Fruit fly (Drosophila melanogaster) whole organism, embryonic: Measurements from ENCODE around the gene lectin-37Da.

ENCODE experiments used
- Aef1 ChIP-seq: fragments of 200-800 bp; sonication (Bioruptor generic); IDR thresholded peaks from 3 replicates; pipeline ENCODE4 v1.3.6; 2022; ENCODE audit warnings: missing biosample characterization, missing genetic modification characterization
- Antp ChIP-seq: fragments of 200-800 bp; sonication (Bioruptor generic); optimal IDR thresholded peaks from 3 replicates; lab custom pipeline; 2016; ENCODE audit warnings: missing biosample characterization, missing genetic modification characterization
- B-H2 ChIP-seq: fragments of 200-800 bp; sonication (Bioruptor generic); optimal IDR thresholded peaks from 2 replicates; lab custom pipeline; 2018; ENCODE audit warnings: missing biosample characterization, mild to moderate bottlenecking, missing genetic modification characterization
- CG10462 ChIP-seq: fragments of 200-800 bp; sonication (Bioruptor generic); optimal IDR thresholded peaks from 2 replicates; lab custom pipeline; 2016; ENCODE audit warnings: missing biosample characterization, missing genetic modification characterization
- CG11247 ChIP-seq: fragments of 200-800 bp; sonication (Bioruptor generic); IDR thresholded peaks from 2 replicates; pipeline ENCODE4 v1.3.6; 2022; ENCODE audit warnings: missing biosample characterization, missing genetic modification characterization
- CG11456 ChIP-seq: fragments of 200-800 bp; sonication (Bioruptor generic); IDR thresholded peaks from 3 replicates; pipeline ENCODE4 v1.3.6; 2022; ENCODE audit warnings: missing biosample characterization, missing genetic modification characterization
- CG12155 ChIP-seq: fragments of 200-800 bp; sonication (Bioruptor generic); optimal IDR thresholded peaks from 3 replicates; lab custom pipeline; 2016; ENCODE audit warnings: missing biosample characterization, missing genetic modification characterization
- CG12744 ChIP-seq: fragments of 200-800 bp; sonication (Bioruptor generic); optimal IDR thresholded peaks from 2 replicates; lab custom pipeline; 2016; ENCODE audit warnings: missing biosample characterization, missing genetic modification characterization
- CG13287 ChIP-seq: fragments of 200-800 bp; sonication (Bioruptor generic); IDR thresholded peaks from 2 replicates; pipeline ENCODE4 v1.3.6; 2022; ENCODE audit warnings: missing biosample characterization, missing genetic modification characterization; ENCODE audit not compliant: partially characterized antibody
- CG15073 ChIP-seq: fragments of 200-800 bp; sonication (Bioruptor generic); optimal IDR thresholded peaks from 2 replicates; lab custom pipeline; 2016; ENCODE audit warnings: missing biosample characterization, missing genetic modification characterization
- CG17359 ChIP-seq: fragments of 200-800 bp; sonication (Bioruptor generic); optimal IDR thresholded peaks from 3 replicates; lab custom pipeline; 2018; ENCODE audit warnings: missing biosample characterization, mild to moderate bottlenecking, missing genetic modification characterization, moderate library complexity
- CG18011 ChIP-seq: fragments of 200-800 bp; sonication (Bioruptor generic); optimal IDR thresholded peaks from 2 replicates; lab custom pipeline; 2017; ENCODE audit warnings: missing biosample characterization, missing genetic modification characterization, mild to moderate bottlenecking, moderate library complexity, missing genotype
- CG18599 ChIP-seq: fragments of 200-800 bp; sonication (Bioruptor generic); optimal IDR thresholded peaks from 3 replicates; lab custom pipeline; 2017; ENCODE audit warnings: missing biosample characterization, missing genetic modification characterization, mild to moderate bottlenecking, moderate library complexity, missing genetic modification reagents
- CG2889 ChIP-seq: fragments of 200-800 bp; sonication (Bioruptor generic); IDR thresholded peaks from 3 replicates; pipeline ENCODE4 v1.3.6; 2022; ENCODE audit warnings: missing biosample characterization, missing genetic modification characterization
- CG33213 ChIP-seq: fragments of 200-800 bp; sonication (Bioruptor generic); optimal IDR thresholded peaks from 3 replicates; lab custom pipeline; 2016; ENCODE audit warnings: missing biosample characterization, missing genetic modification characterization
- CG4707 ChIP-seq: fragments of 200-800 bp; sonication (Bioruptor generic); optimal IDR thresholded peaks from 2 replicates; lab custom pipeline; 2018; ENCODE audit warnings: missing biosample characterization, mild to moderate bottlenecking, missing genetic modification characterization, moderate library complexity
- CG4854 ChIP-seq: fragments of 200-800 bp; sonication (Bioruptor generic); optimal IDR thresholded peaks from 2 replicates; lab custom pipeline; 2016; ENCODE audit warnings: missing biosample characterization, missing genetic modification characterization, inconsistent platforms
- CG7745 ChIP-seq: fragments of 200-800 bp; sonication (Bioruptor generic); optimal IDR thresholded peaks from 2 replicates; lab custom pipeline; 2018; ENCODE audit warnings: missing biosample characterization, mild to moderate bottlenecking, missing genetic modification characterization, moderate library complexity
- CG7928 ChIP-seq: fragments of 200-800 bp; sonication (Bioruptor generic); optimal IDR thresholded peaks from 2 replicates; lab custom pipeline; 2017; ENCODE audit warnings: missing biosample characterization, mild to moderate bottlenecking, missing genetic modification characterization
- CG8290 ChIP-seq, 3 experiments: fragments of 200-800 bp; sonication (Bioruptor generic); optimal IDR thresholded peaks; 2 replicates each; lab custom pipeline; 2016 to 2019; ENCODE audit warnings: missing biosample characterization in 3 of 3, missing genetic modification characterization in 3 of 3, mild to moderate bottlenecking in 2 of 3, moderate library complexity in 1 of 3
- CG9215 ChIP-seq: fragments of 200-800 bp; sonication (Bioruptor generic); IDR thresholded peaks from 2 replicates; pipeline ENCODE4 v1.3.6; 2022; ENCODE audit warnings: missing biosample characterization, missing genetic modification characterization
- CHES-1-like ChIP-seq: fragments of 200-800 bp; sonication (Bioruptor generic); optimal IDR thresholded peaks from 2 replicates; lab custom pipeline; 2016; ENCODE audit warnings: missing biosample characterization, missing genetic modification characterization
- Dll ChIP-seq: fragments of 200-800 bp; sonication (Bioruptor generic); IDR thresholded peaks from 4 replicates; pipeline ENCODE4 v1.3.6; 2022; ENCODE audit warnings: missing biosample characterization, missing genetic modification characterization; ENCODE audit not compliant: partially characterized antibody
- Dp ChIP-seq: fragments of 200-800 bp; sonication (Bioruptor generic); optimal IDR thresholded peaks from 2 replicates; lab custom pipeline; 2018; ENCODE audit warnings: missing biosample characterization, mild to moderate bottlenecking, missing genetic modification characterization, moderate library complexity
- Drgx ChIP-seq: fragments of 200-800 bp; sonication (Bioruptor generic); IDR thresholded peaks from 2 replicates; pipeline ENCODE4 v1.3.6; 2022; ENCODE audit warnings: missing biosample characterization, missing genetic modification characterization
- Elba2 ChIP-seq: fragments of 200-800 bp; sonication (Bioruptor generic); optimal IDR thresholded peaks from 3 replicates; lab custom pipeline; 2016; ENCODE audit warnings: missing biosample characterization, missing genetic modification characterization
- H15 ChIP-seq: fragments of 200-800 bp; sonication (Bioruptor generic); IDR thresholded peaks from 3 replicates; pipeline ENCODE4 v1.3.6; 2022; ENCODE audit warnings: missing biosample characterization, missing genetic modification characterization
- Hmx ChIP-seq: fragments of 200-800 bp; sonication (Bioruptor generic); optimal IDR thresholded peaks from 2 replicates; lab custom pipeline; 2016; ENCODE audit warnings: missing biosample characterization, missing genetic modification characterization
- MESR4 ChIP-seq: fragments of 200-800 bp; sonication (Bioruptor generic); optimal IDR thresholded peaks from 2 replicates; lab custom pipeline; 2018; ENCODE audit warnings: missing biosample characterization, mild to moderate bottlenecking, missing genetic modification characterization, moderate library complexity
- MTF-1 ChIP-seq: fragments of 200-800 bp; sonication (Bioruptor generic); optimal IDR thresholded peaks from 2 replicates; lab custom pipeline; 2018; ENCODE audit warnings: missing biosample characterization, mild to moderate bottlenecking, missing genetic modification characterization, borderline replicate concordance
- Mes4 ChIP-seq: fragments of 200-800 bp; sonication (Bioruptor generic); optimal IDR thresholded peaks from 2 replicates; lab custom pipeline; 2016; ENCODE audit warnings: missing biosample characterization, missing genetic modification characterization
- Oli ChIP-seq: fragments of 200-800 bp; sonication (Bioruptor generic); optimal IDR thresholded peaks from 2 replicates; lab custom pipeline; 2018; ENCODE audit warnings: missing biosample characterization, mild to moderate bottlenecking, missing genetic modification characterization, moderate library complexity
- Ptx1 ChIP-seq: fragments of 200-800 bp; sonication (Bioruptor generic); IDR thresholded peaks from 2 replicates; pipeline ENCODE4 v1.3.6; 2022; ENCODE audit warnings: missing biosample characterization, missing genetic modification characterization
- ap ChIP-seq: fragments of 200-800 bp; sonication (Bioruptor generic); IDR thresholded peaks from 2 replicates; pipeline ENCODE4 v1.3.6; 2022; ENCODE audit warnings: missing biosample characterization, missing genetic modification characterization
- bigmax ChIP-seq: fragments of 200-800 bp; sonication (Bioruptor generic); optimal IDR thresholded peaks from 2 replicates; lab custom pipeline; 2018; ENCODE audit warnings: missing biosample characterization, mild to moderate bottlenecking, missing genetic modification characterization
- chif ChIP-seq, 2 experiments: fragments of 200-800 bp; sonication (Bioruptor generic); optimal IDR thresholded peaks; 3 replicates each; lab custom pipeline; 2016; ENCODE audit warnings: missing biosample characterization in 2 of 2, missing genetic modification characterization in 2 of 2
- chm ChIP-seq: fragments of 200-800 bp; sonication (Bioruptor generic); IDR thresholded peaks from 2 replicates; pipeline ENCODE4 v1.3.6; 2022; ENCODE audit warnings: missing biosample characterization, missing genetic modification characterization
- danr ChIP-seq: fragments of 200-800 bp; sonication (Bioruptor generic); IDR thresholded peaks from 2 replicates; pipeline ENCODE4 v1.3.6; 2022; ENCODE audit warnings: missing biosample characterization, missing genetic modification characterization
- fru ChIP-seq: fragments of >200 bp; optimal IDR thresholded peaks from 2 replicates; lab custom pipeline; 2017
- fu2 ChIP-seq: fragments of 200-800 bp; sonication (Bioruptor generic); optimal IDR thresholded peaks from 2 replicates; lab custom pipeline; 2016; ENCODE audit warnings: missing biosample characterization, missing genetic modification characterization
- h ChIP-seq: fragments of >200 bp; optimal IDR thresholded peaks from 2 replicates; lab custom pipeline; 2017
- ham ChIP-seq: fragments of 200-800 bp; sonication (Bioruptor generic); IDR thresholded peaks from 2 replicates; pipeline ENCODE4 v1.3.6; 2022; ENCODE audit warnings: missing biosample characterization, missing genetic modification characterization
- knrl ChIP-seq: fragments of 200-800 bp; sonication (Bioruptor generic); IDR thresholded peaks from 3 replicates; pipeline ENCODE4 v1.3.6; 2022; ENCODE audit warnings: missing biosample characterization, missing genetic modification characterization; ENCODE audit not compliant: partially characterized antibody
- nau ChIP-seq: fragments of 200-800 bp; sonication (Bioruptor generic); optimal IDR thresholded peaks from 3 replicates; lab custom pipeline; 2017; ENCODE audit warnings: missing biosample characterization, mild to moderate bottlenecking, missing genetic modification characterization, missing genetic modification reagents
- nom ChIP-seq: fragments of 200-800 bp; sonication (Bioruptor generic); optimal IDR thresholded peaks from 2 replicates; lab custom pipeline; 2017; ENCODE audit warnings: missing biosample characterization, missing genetic modification characterization, mild to moderate bottlenecking, moderate library complexity, missing genetic modification reagents
- oc ChIP-seq: fragments of 200-800 bp; sonication (Bioruptor generic); optimal IDR thresholded peaks from 2 replicates; lab custom pipeline; 2018; ENCODE audit warnings: missing biosample characterization, mild to moderate bottlenecking, missing genetic modification characterization, moderate library complexity
- sisA ChIP-seq: fragments of 200-800 bp; sonication (Bioruptor generic); IDR thresholded peaks from 2 replicates; pipeline ENCODE4 v1.3.6; 2022; ENCODE audit warnings: missing biosample characterization, missing genetic modification characterization
- sug ChIP-seq: fragments of 200-800 bp; optimal IDR thresholded peaks from 2 replicates; lab custom pipeline; 2019; ENCODE audit warnings: missing biosample characterization, mild to moderate bottlenecking, missing genetic modification characterization, moderate library complexity

Gene lectin-37Da

dm6 chr2L:19416602-19417497 lies 1.3 kb upstream of the lectin-37Da start, which contains the start of gene Lectin-galC1 (continued):
- TF ChIP-seq ap (GFP tag; lab: Robert Waterston, UW) (peak; percentile 78), CG11456 (GFP tag; lab: Robert Waterston, UW) (peak; percentile 82), chm (GFP tag; lab: Robert Waterston, UW) (peak; percentile 81), Hmx (GFP tag; lab: Kevin White, UChicago) (no peak), CG12744 (GFP tag; lab: Kevin White, UChicago) (peak; percentile 79), Aef1 (GFP tag; lab: Robert Waterston, UW) (peak; percentile 76), Dll (GFP tag; lab: Robert Waterston, UW) (no peak), Mes4 (GFP tag; lab: Kevin White, UChicago) (peak; percentile 87), sug (peak; percentile 60), nom (GFP tag; lab: Kevin White, UChicago) (no peak), H15 (GFP tag; lab: Robert Waterston, UW) (peak; percentile 76), CG8290 (GFP tag; optimal IDR thresholded peaks at IDR 0.05; lab: Kevin White, UChicago) (peak; percentile 64), CG8290 (tag; optimal IDR thresholded peaks at IDR 0.05; lab: Kevin White, UChicago) (peak in 1 of 2 experiments; percentile 61), Drgx (GFP tag; lab: Robert Waterston, UW) (peak; percentile 86), CG9215 (GFP tag; lab: Robert Waterston, UW) (no peak), Antp (peak; percentile 93), MTF-1 (GFP tag; lab: Kevin White, UChicago) (peak; percentile 80), CG10462 (GFP tag; lab: Kevin White, UChicago) (peak; percentile 90), MESR4 (peak; percentile 27), Dp (GFP tag; lab: Kevin White, UChicago) (no peak), h (lab: Kevin White, UChicago) (no peak), CG4707 (GFP tag; lab: Kevin White, UChicago) (peak; percentile 60), CG33213 (GFP tag; lab: Kevin White, UChicago) (peak; percentile 78), fru (no peak), Elba2 (GFP tag; lab: Kevin White, UChicago) (peak; percentile 15), CG12155 (GFP tag; lab: Kevin White, UChicago) (peak; percentile 82), CG17359 (tag; lab: Kevin White, UChicago) (peak; percentile 92), Ptx1 (peak; percentile 85), ham (no peak), CHES-1-like (GFP tag; lab: Kevin White, UChicago) (peak; percentile 88), CG2889 (GFP tag; lab: Robert Waterston, UW) (peak; percentile 70; the same call in 2 of the 3 replicates), B-H2 (GFP tag; lab: Kevin White, UChicago) (peak; percentile 5), CG4854 (GFP tag; lab: Kevin White, UChicago) (peak; percentile 80), CG18599 (peak; percentile 77), Oli (tag; lab: Kevin White, UChicago) (peak; percentile 91), bigmax (GFP tag; lab: Kevin White, UChicago) (no peak), oc (tag; lab: Kevin White, UChicago) (peak; percentile 90), CG7928 (GFP tag; lab: Kevin White, UChicago) (peak; percentile 30), sisA (GFP tag; lab: Robert Waterston, UW) (peak; percentile 88; the same call in 1 of the 2 replicates), CG18011 (peak; percentile 45), chif (GFP tag; optimal IDR thresholded peaks at IDR 0.05; lab: Kevin White, UChicago) (peak; percentile 90 to 94), nau (GFP tag; lab: Kevin White, UChicago) (peak; percentile 74), knrl (GFP tag; lab: Robert Waterston, UW) (no peak), CG7745 (peak; percentile 57), fu2 (GFP tag; lab: Kevin White, UChicago) (peak; percentile 79), CG11247 (GFP tag; lab: Robert Waterston, UW) (peak; percentile 70; the same call in 1 of the 2 replicates), danr (peak; percentile 60), CG13287 (GFP tag; lab: Robert Waterston, UW) (no peak), CG15073 (peak; percentile 56)
